Worm (Caenorhabditis elegans): ENCODE results near the gene npr-20.
A peak's percentile ranks its signal among the peaks of the same experiment; 100 is the strongest.

npr-20 gene

DNA sequence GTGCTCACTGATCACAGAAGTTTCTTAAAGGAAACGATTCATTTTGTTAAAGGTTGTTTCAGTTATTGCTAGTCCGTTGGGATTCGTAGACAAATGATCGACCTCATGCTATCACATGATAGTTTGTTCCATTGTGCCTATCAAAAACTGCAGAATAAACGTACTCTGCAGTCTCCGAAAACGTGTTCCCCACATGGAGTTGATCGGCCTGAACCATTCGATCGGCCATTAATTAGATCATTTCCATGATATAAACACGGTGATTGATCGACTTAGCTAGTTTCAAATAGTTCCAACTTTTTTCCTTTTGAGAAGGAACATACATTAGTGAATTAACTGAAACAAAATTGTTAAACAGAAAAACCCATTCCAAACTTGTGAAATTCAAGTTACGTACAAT lies 42.3 kb downstream of the npr-20 start (continued):
- peak in 1 of 2 experiments; percentile 97 for TF ChIP-seq unc-62 (GFP tag; optimal IDR thresholded peaks at IDR 0.05 in 1 of 2)
- TF ChIP-seq unc-62 (tag; optimal IDR thresholded peaks at IDR 0.05) = no peak
- no peak for TF ChIP-seq set-16 (GFP tag; IDR thresholded peaks at IDR 0.05)
- no peak for TF ChIP-seq Y5F2A.4 (GFP tag; optimal IDR thresholded peaks at IDR 0.05)
- TF ChIP-seq nhr-25 (tag; optimal IDR thresholded peaks at IDR 0.05; ENCODE audit: borderline replicate concordance, insufficient read depth) = no peak
- TF ChIP-seq nhr-28 (tag; optimal IDR thresholded peaks at IDR 0.05) = peak; percentile 76
- TF ChIP-seq ceh-44 (GFP tag; IDR thresholded peaks at IDR 0.05) = no peak
- TF ChIP-seq tag-97 (GFP tag; IDR thresholded peaks at IDR 0.05) = no peak
- TF ChIP-seq dmd-9 (GFP tag; IDR thresholded peaks at IDR 0.05) = no peak
- TF ChIP-seq R02D3.7 (tag; optimal IDR thresholded peaks at IDR 0.05) = no peak
- no peak for TF ChIP-seq rbr-2 (tag; optimal IDR thresholded peaks at IDR 0.05)
- peak in 1 of 2 experiments; percentile 0 for TF ChIP-seq lsy-2 (tag; optimal IDR thresholded peaks at IDR 0.05)
- TF ChIP-seq hlh-11 (tag; optimal IDR thresholded peaks at IDR 0.05) = peak; percentile 56
- TF ChIP-seq nhr-237 (tag; optimal IDR thresholded peaks at IDR 0.05) = no peak
- no peak for TF ChIP-seq mdt-29 (GFP tag; IDR thresholded peaks at IDR 0.05)
- TF ChIP-seq ceh-20 (GFP tag; IDR thresholded peaks at IDR 0.05) = no peak
- TF ChIP-seq ztf-7 (tag; optimal IDR thresholded peaks at IDR 0.05) = no peak
- TF ChIP-seq pha-4 (GFP tag; IDR thresholded peaks at IDR 0.05) = no peak
- TF ChIP-seq pha-4 (tag; optimal IDR thresholded peaks at IDR 0.05) = no peak
- peak; percentile 34 for TF ChIP-seq gei-8 (GFP tag; optimal IDR thresholded peaks at IDR 0.05)
- TF ChIP-seq nhr-42 (GFP tag; IDR thresholded peaks at IDR 0.05) = no peak
- no peak for TF ChIP-seq lin-38 (GFP tag; IDR thresholded peaks at IDR 0.05)
- TF ChIP-seq dve-1 (tag; optimal IDR thresholded peaks at IDR 0.05; ENCODE audit: insufficient read depth) = peak; percentile 20
- no peak for TF ChIP-seq lin-1 (GFP tag; IDR thresholded peaks at IDR 0.05)
- no peak for TF ChIP-seq lim-7 (GFP tag; IDR thresholded peaks at IDR 0.05)
- peak; percentile 73 for TF ChIP-seq dmd-6 (GFP tag; IDR thresholded peaks at IDR 0.05)
- no peak for TF ChIP-seq egl-27 (tag; optimal IDR thresholded peaks at IDR 0.05)
- no peak for TF ChIP-seq arid-1 (GFP tag; conservative IDR thresholded peaks at IDR 0.05)
- TF ChIP-seq nhr-77 (tag; optimal IDR thresholded peaks at IDR 0.05) = no peak
- 0 out of 2 replicates have a peak, but pooled peaks have one; percentile 16 for TF ChIP-seq tra-1 (GFP tag; IDR thresholded peaks at IDR 0.05)
- no peak for TF ChIP-seq Y105C5A.15 (GFP tag; IDR thresholded peaks at IDR 0.05)
- TF ChIP-seq zip-11 (GFP tag; IDR thresholded peaks at IDR 0.05) = no peak
- no peak for TF ChIP-seq unc-39 (tag; optimal IDR thresholded peaks at IDR 0.05)
- no peak for TF ChIP-seq ama-1 (optimal IDR thresholded peaks at IDR 0.05)

ce11 chrII:8821140-8821595 lies 43.8 kb downstream of the npr-20 start, which contains the start of gene F46C5.1:
TSS of gene F46C5.1 (minus strand) at chrII:8821190.
- TF ChIP-seq spr-1 (tag; optimal IDR thresholded peaks at IDR 0.05) (no peak), aha-1 (tag) (peak; percentile 28), T26A8.4 (GFP tag; IDR thresholded peaks at IDR 0.05) (peak; percentile 31; the same call in 1 of the 2 replicates), hlh-30 (tag; optimal IDR thresholded peaks at IDR 0.05; ENCODE audit: insufficient read depth) (peak; percentile 13), lin-39 (tag; optimal IDR thresholded peaks at IDR 0.05) (no peak), nhr-28 (tag; optimal IDR thresholded peaks at IDR 0.05) (peak; percentile 75), unc-62 (GFP tag; optimal IDR thresholded peaks at IDR 0.05 in 1 of 2) (peak in 1 of 2 experiments; percentile 63), unc-62 (tag; optimal IDR thresholded peaks at IDR 0.05) (no peak)
